Fruit fly (Drosophila melanogaster): ENCODE results near the gene CG11885.

CG11885 gene

dm6 chr2L:421119-421821 is at the start of gene CG11885, which contains the start of gene CG13692 (continued):
- peak; percentile 27 for TF ChIP-seq fd3F (GFP tag; optimal IDR thresholded peaks at IDR 0.05)
- TF ChIP-seq eve (GFP tag; optimal IDR thresholded peaks at IDR 0.05): no peak
- 0 out of 2 replicates have a peak, but pooled peaks have one; percentile 15 for TF ChIP-seq CG17328 (GFP tag; IDR thresholded peaks at IDR 0.05)
- no peak for TF ChIP-seq Atf3 (GFP tag; optimal IDR thresholded peaks at IDR 0.05)
- TF ChIP-seq CG15514 (GFP tag; optimal IDR thresholded peaks at IDR 0.05): peak; percentile 95
- no peak for TF ChIP-seq CG10654 (GFP tag; optimal IDR thresholded peaks at IDR 0.05)
- TF ChIP-seq CG30431 (GFP tag; optimal IDR thresholded peaks at IDR 0.05): no peak
- peak; percentile 26 for TF ChIP-seq Antp (GFP tag; optimal IDR thresholded peaks at IDR 0.05)
- no peak for TF ChIP-seq cwo (GFP tag; optimal IDR thresholded peaks at IDR 0.05)
- TF ChIP-seq MESR4 (GFP tag; optimal IDR thresholded peaks at IDR 0.05): peak; percentile 72
- TF ChIP-seq Ets65A (GFP tag): peak; percentile 96
- peak; percentile 27 for TF ChIP-seq nau (GFP tag; optimal IDR thresholded peaks at IDR 0.05)
- 0 out of 2 replicates have a peak, but pooled peaks have one; percentile 21 for TF ChIP-seq NFAT (GFP tag; IDR thresholded peaks at IDR 0.05)
- TF ChIP-seq Nf-YA (GFP tag; IDR thresholded peaks at IDR 0.05): no peak
- peak; percentile 2 for TF ChIP-seq CG12155 (GFP tag; optimal IDR thresholded peaks at IDR 0.05)
- TF ChIP-seq salm (tag; optimal IDR thresholded peaks at IDR 0.05): no peak
- no peak for TF ChIP-seq gce (GFP tag; IDR thresholded peaks at IDR 0.05)
- TF ChIP-seq pho (GFP tag; optimal IDR thresholded peaks at IDR 0.05): peak; percentile 10
- peak; percentile 73 for TF ChIP-seq CrebB (tag; optimal IDR thresholded peaks at IDR 0.05)
- no peak for TF ChIP-seq chn (GFP tag; optimal IDR thresholded peaks at IDR 0.05)
- no peak for TF ChIP-seq CG10462 (GFP tag; optimal IDR thresholded peaks at IDR 0.05)
- TF ChIP-seq CG10321 (GFP tag; IDR thresholded peaks at IDR 0.05): no peak
- TF ChIP-seq lola (GFP tag; optimal IDR thresholded peaks at IDR 0.05): peak in 1 of 3 experiments; percentile 2
- TF ChIP-seq BtbVII (GFP tag; optimal IDR thresholded peaks at IDR 0.05): no peak
- TF ChIP-seq Bteb2 (GFP tag; optimal IDR thresholded peaks at IDR 0.05): peak; percentile 10
- no peak for TF ChIP-seq E2f1 (GFP tag; IDR thresholded peaks at IDR 0.05)
- TF ChIP-seq gfzf (GFP tag; optimal IDR thresholded peaks at IDR 0.05): peak; percentile 79
- TF ChIP-seq Dek (tag; optimal IDR thresholded peaks at IDR 0.05): peak; percentile 67
- no peak for TF ChIP-seq CG3726 (GFP tag; IDR thresholded peaks at IDR 0.05)
- peak; percentile 71 for TF ChIP-seq mirr (GFP tag; optimal IDR thresholded peaks at IDR 0.05)
- TF ChIP-seq CG7963 (GFP tag; IDR thresholded peaks at IDR 0.05; ENCODE audit: partially characterized antibody): peak; percentile 96
- peak; percentile 75 for TF ChIP-seq CG7987 (GFP tag; optimal IDR thresholded peaks at IDR 0.05)
- peak; percentile 99 for TF ChIP-seq Bgb (GFP tag; IDR thresholded peaks at IDR 0.05; ENCODE audit: partially characterized antibody)
- no peak for TF ChIP-seq Gsc (GFP tag; IDR thresholded peaks at IDR 0.05)
- no peak for TF ChIP-seq cato (GFP tag; optimal IDR thresholded peaks at IDR 0.05; ENCODE audit: borderline replicate concordance)
- no peak for TF ChIP-seq emc (GFP tag; optimal IDR thresholded peaks at IDR 0.05)
- TF ChIP-seq CG32532 (GFP tag; IDR thresholded peaks at IDR 0.05): peak; percentile 39; the same call in 1 of the 2 replicates
- TF ChIP-seq chm (GFP tag; IDR thresholded peaks at IDR 0.05): peak; percentile 22; the same call in 1 of the 2 replicates
- peak; percentile 34 for TF ChIP-seq Fer3 (tag; optimal IDR thresholded peaks at IDR 0.05)
- peak; percentile 81 for TF ChIP-seq Dp (GFP tag; optimal IDR thresholded peaks at IDR 0.05)
- TF ChIP-seq CG8478 (optimal IDR thresholded peaks at IDR 0.05): no peak
- TF ChIP-seq HLHmδ (GFP tag; optimal IDR thresholded peaks at IDR 0.05): no peak
- TF ChIP-seq nom (GFP tag; optimal IDR thresholded peaks at IDR 0.05): peak; percentile 34
- no peak for TF ChIP-seq CG4404 (GFP tag; IDR thresholded peaks at IDR 0.05)
- no peak for TF ChIP-seq wor (GFP tag; IDR thresholded peaks at IDR 0.05)
- no peak for TF ChIP-seq pros (GFP tag; optimal IDR thresholded peaks at IDR 0.05)
- TF ChIP-seq cas (GFP tag; IDR thresholded peaks at IDR 0.05): no peak
- peak; percentile 71 for TF ChIP-seq CG8924 (tag; optimal IDR thresholded peaks at IDR 0.05)
- peak; percentile 68 for TF ChIP-seq CHES-1-like (GFP tag; optimal IDR thresholded peaks at IDR 0.05)
- TF ChIP-seq CG3995 (GFP tag; optimal IDR thresholded peaks at IDR 0.05): peak; percentile 91

Data from whole organism, embryonic.